Fruit fly (Drosophila melanogaster): Measurements from ENCODE around the gene CG42831.

CG42831 gene

DNA sequence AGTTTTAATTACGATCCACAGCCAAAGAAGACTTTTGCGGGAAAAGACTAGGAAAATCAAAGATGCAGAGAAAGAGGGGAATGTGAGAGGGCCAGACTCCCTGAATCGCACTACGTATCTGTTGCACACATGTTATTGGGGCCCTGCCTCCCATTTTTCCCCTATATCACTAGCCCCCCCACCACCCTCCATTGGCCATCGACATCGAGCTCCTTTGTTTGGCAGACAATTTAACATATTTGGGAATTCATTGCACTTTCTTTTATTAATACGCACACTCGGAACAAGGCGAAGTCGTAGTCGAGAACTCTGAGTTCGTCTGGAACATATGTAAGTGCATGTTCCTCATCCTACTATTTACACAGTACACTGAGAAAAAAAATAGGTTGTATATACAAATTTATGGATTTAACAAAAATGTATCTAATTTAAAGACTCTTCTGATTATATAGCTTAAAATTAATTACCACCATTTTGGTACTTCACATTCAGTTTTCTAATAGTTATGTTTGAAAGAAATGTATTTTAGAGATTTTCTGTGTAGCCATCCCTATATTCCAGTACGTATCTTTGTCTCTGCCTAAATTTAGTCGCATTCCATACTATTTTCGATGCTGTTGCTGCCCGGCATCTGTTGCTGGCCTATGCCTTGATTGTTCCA is 31.5 kb upstream of the CG42831 start (continued):
- no peak for TF ChIP-seq cas (GFP tag; IDR thresholded peaks at IDR 0.05)
- peak; percentile 12 for TF ChIP-seq CG3065 (GFP tag; optimal IDR thresholded peaks at IDR 0.05)
- TF ChIP-seq sd (tag; optimal IDR thresholded peaks at IDR 0.05), result peak; percentile 77
- peak; percentile 58 for TF ChIP-seq CrebB (tag; optimal IDR thresholded peaks at IDR 0.05)
- no peak for TF ChIP-seq Fer2 (tag; optimal IDR thresholded peaks at IDR 0.05)
- peak; percentile 41 for TF ChIP-seq CG10147 (GFP tag; optimal IDR thresholded peaks at IDR 0.05)
- no peak for TF ChIP-seq MBD-R2 (GFP tag; IDR thresholded peaks at IDR 0.05)
- TF ChIP-seq hth (optimal IDR thresholded peaks at IDR 0.05), result no peak
- no peak for TF ChIP-seq CG9609 (GFP tag; optimal IDR thresholded peaks at IDR 0.05)
- TF ChIP-seq lbe (GFP tag; optimal IDR thresholded peaks at IDR 0.05), result no peak
- TF ChIP-seq CG8478 (optimal IDR thresholded peaks at IDR 0.05), result no peak
- peak; percentile 71 for TF ChIP-seq CG16815 (GFP tag; optimal IDR thresholded peaks at IDR 0.05)
- no peak for TF ChIP-seq Lpt (GFP tag; optimal IDR thresholded peaks at IDR 0.05)
- no peak for TF ChIP-seq Meics (GFP tag; optimal IDR thresholded peaks at IDR 0.05)
- peak; percentile 81 for TF ChIP-seq gcm (GFP tag; optimal IDR thresholded peaks at IDR 0.05)
- TF ChIP-seq CG11085 (GFP tag; IDR thresholded peaks at IDR 0.05), result no peak
- no peak for TF ChIP-seq tx (GFP tag; optimal IDR thresholded peaks at IDR 0.05)
- no peak for TF ChIP-seq ERR (GFP tag; optimal IDR thresholded peaks at IDR 0.05)
- TF ChIP-seq wor (GFP tag; IDR thresholded peaks at IDR 0.05), result peak; percentile 51
- no peak for TF ChIP-seq CTCF (GFP tag; optimal IDR thresholded peaks at IDR 0.05)
- no peak for TF ChIP-seq CG3281 (GFP tag; optimal IDR thresholded peaks at IDR 0.05)
- TF ChIP-seq ap (GFP tag; IDR thresholded peaks at IDR 0.05), result 0 out of 2 replicates have a peak, but pooled peaks have one; percentile 34
- TF ChIP-seq CG10267 (tag; optimal IDR thresholded peaks at IDR 0.05), result peak; percentile 83
- TF ChIP-seq vvl (GFP tag; IDR thresholded peaks at IDR 0.05), result peak; percentile 82
- peak; percentile 74 for TF ChIP-seq CG17359 (tag; optimal IDR thresholded peaks at IDR 0.05)
- TF ChIP-seq Dref (GFP tag; IDR thresholded peaks at IDR 0.05), result no peak
- TF ChIP-seq chm (GFP tag; IDR thresholded peaks at IDR 0.05), result peak; percentile 52; the same call in 1 of the 2 replicates
- TF ChIP-seq Gug (GFP tag; IDR thresholded peaks at IDR 0.05), result no peak
- TF ChIP-seq Doc2 (GFP tag; IDR thresholded peaks at IDR 0.05), result no peak
- no peak for TF ChIP-seq CG34224 (GFP tag; IDR thresholded peaks at IDR 0.05; ENCODE audit: partially characterized antibody)
- TF ChIP-seq Stat92E (GFP tag; optimal IDR thresholded peaks at IDR 0.05), result peak in 1 of 3 experiments; percentile 74
- TF ChIP-seq CG11456 (GFP tag; IDR thresholded peaks at IDR 0.05), result no peak
- peak; percentile 78; the same call in 2 of the 3 replicates for TF ChIP-seq croc (GFP tag; conservative IDR thresholded peaks at IDR 0.05)
- no peak for TF ChIP-seq CG15514 (GFP tag; optimal IDR thresholded peaks at IDR 0.05)
- no peak for TF ChIP-seq CG12744 (GFP tag; optimal IDR thresholded peaks at IDR 0.05)
- peak; percentile 53 for TF ChIP-seq CG7745 (tag; optimal IDR thresholded peaks at IDR 0.05)
- TF ChIP-seq CG30431 (GFP tag; optimal IDR thresholded peaks at IDR 0.05), result no peak
- no peak for TF ChIP-seq Dfd (GFP tag; optimal IDR thresholded peaks at IDR 0.05)
- no peak for TF ChIP-seq fd64A (GFP tag; optimal IDR thresholded peaks at IDR 0.05)
- peak; percentile 55; the same call in 2 of the 3 replicates for TF ChIP-seq tgo (GFP tag; IDR thresholded peaks at IDR 0.05)
- TF ChIP-seq TFAM (GFP tag; optimal IDR thresholded peaks at IDR 0.05), result no peak
- TF ChIP-seq Sry-δ (GFP tag; optimal IDR thresholded peaks at IDR 0.05), result no peak
- peak; percentile 19; the same call in 1 of the 3 replicates for TF ChIP-seq CG11093 (GFP tag; IDR thresholded peaks at IDR 0.05)
- TF ChIP-seq Aef1 (GFP tag; IDR thresholded peaks at IDR 0.05), result no peak; the same call in 2 of the 3 replicates
- TF ChIP-seq CG4617 (GFP tag; optimal IDR thresholded peaks at IDR 0.05; ENCODE audit: borderline replicate concordance), result no peak
- no peak for TF ChIP-seq dm (GFP tag; optimal IDR thresholded peaks at IDR 0.05)
- peak; percentile 88 for TF ChIP-seq Spps (tag; optimal IDR thresholded peaks at IDR 0.05)
- TF ChIP-seq kay (GFP tag; optimal IDR thresholded peaks at IDR 0.05), result no peak
- TF ChIP-seq CG16813 (GFP tag; IDR thresholded peaks at IDR 0.05; ENCODE audit: partially characterized antibody), result no peak
- TF ChIP-seq klu (GFP tag; IDR thresholded peaks at IDR 0.05), result no peak
- TF ChIP-seq B-H2 (GFP tag; optimal IDR thresholded peaks at IDR 0.05), result no peak
- peak; percentile 41 for TF ChIP-seq bcd (GFP tag; optimal IDR thresholded peaks at IDR 0.05)

Data from whole organism, embryonic.